Fruit fly (Drosophila melanogaster) whole organism, embryonic: ENCODE measurements around the gene Sgp.
A peak's percentile ranks its signal among the peaks of the same experiment; 100 is the strongest.

ENCODE experiments used
- Abd-B ChIP-seq: fragments of 200-800 bp; sonication (Bioruptor generic); optimal IDR thresholded peaks from 2 replicates; lab custom pipeline; 2018; ENCODE audit warnings: missing biosample characterization, mild to moderate bottlenecking, missing genetic modification characterization, moderate library complexity
- Ada2b ChIP-seq: fragments of 200-800 bp; sonication (Bioruptor generic); IDR thresholded peaks from 2 replicates; pipeline ENCODE4 v1.3.6; 2022; ENCODE audit warnings: missing biosample characterization, missing genetic modification characterization
- CG11560 ChIP-seq: fragments of 200-800 bp; sonication (Bioruptor generic); IDR thresholded peaks from 3 replicates; pipeline ENCODE4 v1.3.6; 2022; ENCODE audit warnings: missing biosample characterization, missing genetic modification characterization
- CG11695 ChIP-seq: fragments of 200-800 bp; sonication (Bioruptor generic); IDR thresholded peaks from 3 replicates; pipeline ENCODE4 v1.3.6; 2022; ENCODE audit warnings: missing biosample characterization, missing genetic modification characterization
- CG11723 ChIP-seq: fragments of 200-800 bp; sonication (Bioruptor generic); optimal IDR thresholded peaks from 2 replicates; lab custom pipeline; 2017; ENCODE audit warnings: missing biosample characterization, mild to moderate bottlenecking, missing genetic modification characterization
- CG12155 ChIP-seq: fragments of 200-800 bp; sonication (Bioruptor generic); optimal IDR thresholded peaks from 3 replicates; lab custom pipeline; 2016; ENCODE audit warnings: missing biosample characterization, missing genetic modification characterization
- CG13775 ChIP-seq: fragments of 200-800 bp; sonication (Bioruptor generic); optimal IDR thresholded peaks from 3 replicates; lab custom pipeline; 2017; ENCODE audit warnings: missing biosample characterization, mild to moderate bottlenecking, missing genetic modification characterization
- CG2199 ChIP-seq: fragments of 200-800 bp; sonication (Bioruptor generic); IDR thresholded peaks from 3 replicates; pipeline ENCODE4 v1.3.6; 2022; ENCODE audit warnings: missing biosample characterization, missing genetic modification characterization
- CG2202 ChIP-seq: fragments of 200-800 bp; sonication (Bioruptor generic); optimal IDR thresholded peaks from 2 replicates; lab custom pipeline; 2018; ENCODE audit warnings: missing biosample characterization, mild to moderate bottlenecking, missing genetic modification characterization
- CG31365 ChIP-seq: fragments of 200-800 bp; sonication (Bioruptor generic); optimal IDR thresholded peaks from 2 replicates; lab custom pipeline; 2018; ENCODE audit warnings: missing biosample characterization, mild to moderate bottlenecking, missing genetic modification characterization
- CG34376 ChIP-seq: fragments of 200-800 bp; sonication (Bioruptor generic); optimal IDR thresholded peaks from 2 replicates; lab custom pipeline; 2018; ENCODE audit warnings: missing biosample characterization, mild to moderate bottlenecking, missing genetic modification characterization
- CG4617 ChIP-seq: fragments of 200-800 bp; sonication (Bioruptor generic); optimal IDR thresholded peaks from 3 replicates; lab custom pipeline; 2016; ENCODE audit warnings: missing biosample characterization, missing genetic modification characterization, borderline replicate concordance
- CG6765 ChIP-seq: fragments of 200-800 bp; sonication (Bioruptor generic); optimal IDR thresholded peaks from 3 replicates; lab custom pipeline; 2017; ENCODE audit warnings: missing biosample characterization, mild to moderate bottlenecking, missing genetic modification characterization
- CG8478 ChIP-seq: fragments of >200 bp; optimal IDR thresholded peaks from 2 replicates; lab custom pipeline; 2018
- CG9609 ChIP-seq: fragments of 200-800 bp; sonication (Bioruptor generic); optimal IDR thresholded peaks from 3 replicates; lab custom pipeline; 2016; ENCODE audit warnings: missing biosample characterization, missing genetic modification characterization
- Doc3 ChIP-seq: fragments of 200-800 bp; sonication (Bioruptor generic); IDR thresholded peaks from 3 replicates; pipeline ENCODE4 v1.3.6; 2022; ENCODE audit warnings: missing biosample characterization, missing genetic modification characterization; ENCODE audit not compliant: partially characterized antibody
- ERR ChIP-seq: fragments of 200-800 bp; sonication (Bioruptor generic); optimal IDR thresholded peaks from 2 replicates; lab custom pipeline; 2016; ENCODE audit warnings: missing biosample characterization, missing genetic modification characterization
- Gug ChIP-seq: fragments of 200-800 bp; sonication (Bioruptor generic); IDR thresholded peaks from 4 replicates; pipeline ENCODE4 v1.3.6; 2022; ENCODE audit warnings: missing biosample characterization, missing genetic modification characterization
- HLH3B ChIP-seq: fragments of 200-800 bp; sonication (Bioruptor generic); IDR thresholded peaks from 2 replicates; pipeline ENCODE4 v1.3.6; 2022; ENCODE audit warnings: missing biosample characterization, missing genetic modification characterization
- Hr51 ChIP-seq, 2 experiments: fragments of 200-800 bp; sonication (Bioruptor generic); optimal IDR thresholded peaks; 2 replicates in 1 of 2; 3 replicates in 1 of 2; lab custom pipeline; 2016 to 2018; ENCODE audit warnings: missing biosample characterization in 2 of 2, missing genetic modification characterization in 2 of 2, mild to moderate bottlenecking in 1 of 2, moderate library complexity in 1 of 2
- Lim3 ChIP-seq: fragments of 200-800 bp; sonication (Bioruptor generic); IDR thresholded peaks from 2 replicates; pipeline ENCODE4 v1.3.6; 2022; ENCODE audit warnings: missing biosample characterization, missing genetic modification characterization
- MESR4 ChIP-seq: fragments of 200-800 bp; sonication (Bioruptor generic); optimal IDR thresholded peaks from 2 replicates; lab custom pipeline; 2018; ENCODE audit warnings: missing biosample characterization, mild to moderate bottlenecking, missing genetic modification characterization, moderate library complexity
- Med ChIP-seq: fragments of 200-800 bp; sonication (Bioruptor generic); peaks from one replicate; lab custom pipeline; 2016; ENCODE audit warnings: missing biosample characterization, missing genetic modification characterization, mild to moderate bottlenecking, inconsistent platforms, moderate library complexity
- NC2β ChIP-seq: fragments of 200-800 bp; sonication (Bioruptor generic); optimal IDR thresholded peaks from 2 replicates; lab custom pipeline; 2016; ENCODE audit warnings: missing biosample characterization, missing genetic modification characterization
- Nf-YC ChIP-seq: fragments of 200-800 bp; optimal IDR thresholded peaks from 3 replicates; lab custom pipeline; 2019; ENCODE audit warnings: missing biosample characterization, mild to moderate bottlenecking, missing genetic modification characterization, moderate library complexity
- Rfx ChIP-seq: fragments of 200-800 bp; sonication (Bioruptor generic); IDR thresholded peaks from 2 replicates; pipeline ENCODE4 v1.3.6; 2022; ENCODE audit warnings: missing biosample characterization, missing genetic modification characterization
- Sox100B ChIP-seq: fragments of 200-800 bp; sonication (Bioruptor generic); optimal IDR thresholded peaks from 3 replicates; lab custom pipeline; 2018; ENCODE audit warnings: missing biosample characterization, mild to moderate bottlenecking, missing genetic modification characterization
- Ssrp ChIP-seq: fragments of 200-800 bp; sonication (Bioruptor generic); optimal IDR thresholded peaks from 2 replicates; lab custom pipeline; 2018; ENCODE audit warnings: missing biosample characterization, mild to moderate bottlenecking, missing genetic modification characterization, moderate library complexity
- ab ChIP-seq: fragments of 200-800 bp; sonication (Bioruptor generic); optimal IDR thresholded peaks from 2 replicates; lab custom pipeline; 2016; ENCODE audit warnings: missing biosample characterization, missing genetic modification characterization
- amos ChIP-seq: fragments of 200-800 bp; sonication (Bioruptor generic); IDR thresholded peaks from 2 replicates; pipeline ENCODE4 v1.3.6; 2022; ENCODE audit warnings: missing biosample characterization, missing genetic modification characterization; ENCODE audit not compliant: partially characterized antibody
- bbx ChIP-seq: fragments of 200-800 bp; sonication (Bioruptor generic); IDR thresholded peaks from 2 replicates; pipeline ENCODE4 v1.3.6; 2022; ENCODE audit warnings: missing biosample characterization, missing genetic modification characterization; ENCODE audit not compliant: partially characterized antibody
- bsh ChIP-seq, 2 experiments: fragments of 200-800 bp; sonication (Bioruptor generic); optimal IDR thresholded peaks; 2 replicates each; lab custom pipeline; 2017 to 2018; ENCODE audit warnings: mild to moderate bottlenecking in 2 of 2, missing biosample characterization in 2 of 2, missing genetic modification characterization in 2 of 2, moderate library complexity in 1 of 2
- chinmo ChIP-seq: fragments of 200-800 bp; sonication (Bioruptor generic); IDR thresholded peaks from 4 replicates; pipeline ENCODE4 v1.3.6; 2022; ENCODE audit warnings: missing biosample characterization, missing genetic modification characterization; ENCODE audit not compliant: partially characterized antibody
- danr ChIP-seq: fragments of 200-800 bp; sonication (Bioruptor generic); IDR thresholded peaks from 2 replicates; pipeline ENCODE4 v1.3.6; 2022; ENCODE audit warnings: missing biosample characterization, missing genetic modification characterization
- dm ChIP-seq: fragments of 200-800 bp; sonication (Bioruptor generic); optimal IDR thresholded peaks from 3 replicates; lab custom pipeline; 2016; ENCODE audit warnings: missing biosample characterization, missing genetic modification characterization
- dmrt11E ChIP-seq: fragments of 200-800 bp; sonication (Bioruptor generic); optimal IDR thresholded peaks from 3 replicates; lab custom pipeline; 2018; ENCODE audit warnings: missing biosample characterization, mild to moderate bottlenecking, missing genetic modification characterization, moderate library complexity
- fd96Cb ChIP-seq: fragments of 200-800 bp; sonication (Bioruptor generic); optimal IDR thresholded peaks from 2 replicates; lab custom pipeline; 2018; ENCODE audit warnings: missing biosample characterization, mild to moderate bottlenecking, missing genetic modification characterization, moderate library complexity
- gt ChIP-seq: fragments of 200-800 bp; sonication (Bioruptor generic); IDR thresholded peaks from 2 replicates; pipeline ENCODE4 v1.3.6; 2022; ENCODE audit warnings: missing biosample characterization, missing genetic modification characterization
- hth ChIP-seq: fragments of >200 bp; optimal IDR thresholded peaks from 2 replicates; lab custom pipeline; 2017; ENCODE audit warnings: inconsistent platforms
- nau ChIP-seq: fragments of 200-800 bp; sonication (Bioruptor generic); optimal IDR thresholded peaks from 3 replicates; lab custom pipeline; 2017; ENCODE audit warnings: missing biosample characterization, mild to moderate bottlenecking, missing genetic modification characterization, missing genetic modification reagents
- onecut ChIP-seq: fragments of 200-800 bp; sonication (Bioruptor generic); IDR thresholded peaks from 2 replicates; pipeline ENCODE4 v1.3.6; 2022; ENCODE audit warnings: missing biosample characterization, missing genetic modification characterization
- p53 ChIP-seq: fragments of 200-800 bp; sonication (Bioruptor generic); optimal IDR thresholded peaks from 2 replicates; lab custom pipeline; 2016; ENCODE audit warnings: missing biosample characterization, missing genetic modification characterization
- pho ChIP-seq: fragments of 200-800 bp; sonication (Bioruptor generic); optimal IDR thresholded peaks from 2 replicates; lab custom pipeline; 2016; ENCODE audit warnings: missing biosample characterization, missing genetic modification characterization
- repo ChIP-seq: fragments of 200-800 bp; sonication (Bioruptor generic); optimal IDR thresholded peaks from 2 replicates; lab custom pipeline; 2016; ENCODE audit warnings: missing biosample characterization, missing genetic modification characterization
- sc ChIP-seq, 3 experiments: fragments of >200 bp in 2 of 3; fragments of 200-800 bp in 1 of 3; sonication (Bioruptor generic) in 1 of 3; optimal IDR thresholded peaks; 2 replicates in 2 of 3; 3 replicates in 1 of 3; lab custom pipeline; 2017; ENCODE audit warnings: mild to moderate bottlenecking in 1 of 3, missing biosample characterization in 1 of 3, missing genetic modification characterization in 1 of 3, missing genetic modification reagents in 1 of 3
- stc ChIP-seq: fragments of 200-800 bp; sonication (Bioruptor generic); IDR thresholded peaks from 2 replicates; pipeline ENCODE4 v1.3.6; 2022; ENCODE audit warnings: missing biosample characterization, missing genetic modification characterization
- ttk ChIP-seq: fragments of 200-800 bp; sonication (Bioruptor generic); IDR thresholded peaks from 2 replicates; pipeline ENCODE4 v2.1.2; 2022; ENCODE audit warnings: missing biosample characterization, missing genetic modification characterization
- usp ChIP-seq: fragments of >200 bp; optimal IDR thresholded peaks from 2 replicates; lab custom pipeline; 2017; ENCODE audit warnings: missing biosample characterization, missing genetic modification characterization
- vfl ChIP-seq: fragments of 200-800 bp; sonication (Bioruptor generic); optimal IDR thresholded peaks from 2 replicates; lab custom pipeline; 2016; ENCODE audit warnings: missing biosample characterization, missing genetic modification characterization
- zfh2 ChIP-seq: fragments of 200-800 bp; sonication (Bioruptor generic); optimal IDR thresholded peaks from 2 replicates; lab custom pipeline; 2016; ENCODE audit warnings: missing biosample characterization, missing genetic modification characterization

Gene Sgp

DNA sequence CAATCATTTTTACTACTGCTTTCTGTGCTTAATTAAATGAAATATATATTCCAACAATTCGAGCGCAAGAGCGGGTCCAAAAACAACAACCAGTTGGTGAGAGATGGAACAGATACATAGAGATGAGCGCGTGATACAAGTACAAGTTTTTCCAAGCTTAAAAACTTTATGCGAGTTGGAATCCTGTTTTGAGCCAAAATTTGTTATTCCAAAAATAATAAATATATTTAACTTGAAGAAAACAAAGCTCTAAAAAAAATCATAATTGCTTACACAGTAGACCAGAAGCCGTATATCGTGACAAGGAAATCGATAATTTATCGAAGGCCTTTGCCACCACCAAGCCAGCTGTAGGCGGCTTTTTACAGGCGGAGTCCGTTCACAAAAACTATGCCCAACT lies 4.7 kb upstream of the Sgp start, which contains the start of the genes CG13097 and PIG-U (continued):
- TF ChIP-seq CG6765 (GFP tag; lab: Kevin White, UChicago) = peak; percentile 57
- no peak for TF ChIP-seq gt
- no peak for TF ChIP-seq ab (GFP tag; lab: Kevin White, UChicago)
- peak; percentile 83 for TF ChIP-seq vfl
- peak; percentile 82 for TF ChIP-seq CG13775
- TF ChIP-seq amos (GFP tag; lab: Robert Waterston, UW) = peak; percentile 85
- TF ChIP-seq ttk (GFP tag; lab: Robert Waterston, UW) = peak; percentile 50
- TF ChIP-seq NC2β (GFP tag; lab: Kevin White, UChicago) = peak; percentile 61
- TF ChIP-seq chinmo (GFP tag; lab: Robert Waterston, UW) = no peak
- peak; percentile 69; the same call in 2 of the 3 replicates for TF ChIP-seq CG11695 (GFP tag; lab: Robert Waterston, UW)
- TF ChIP-seq bsh (GFP tag; optimal IDR thresholded peaks at IDR 0.05; lab: Kevin White, UChicago) = peak in 1 of 2 experiments; percentile 79
- 0 out of 3 replicates have a peak, but pooled peaks have one; percentile 50 for TF ChIP-seq CG11560 (tag; lab: Robert Waterston, UW)
- TF ChIP-seq CG11723 = no peak
- peak; percentile 81 for TF ChIP-seq dm
- peak; percentile 78 for TF ChIP-seq CG9609 (GFP tag; lab: Kevin White, UChicago)
- TF ChIP-seq Rfx = peak; percentile 90
- TF ChIP-seq nau (GFP tag; lab: Kevin White, UChicago) = no peak
- TF ChIP-seq Nf-YC (tag; lab: Kevin White, UChicago) = peak; percentile 73
- peak; percentile 58; the same call in 1 of the 2 replicates for TF ChIP-seq danr (GFP tag; lab: Robert Waterston, UW)
- TF ChIP-seq MESR4 (GFP tag; lab: Kevin White, UChicago) = peak; percentile 3
- peak; percentile 64 for TF ChIP-seq Abd-B
- peak; percentile 67; the same call in 1 of the 2 replicates for TF ChIP-seq HLH3B (GFP tag; lab: Robert Waterston, UW)
- TF ChIP-seq Ssrp (tag; lab: Kevin White, UChicago) = peak; percentile 63
- TF ChIP-seq p53 (GFP tag; lab: Kevin White, UChicago) = peak; percentile 6
- TF ChIP-seq hth (lab: Kevin White, UChicago) = no peak
- peak; percentile 82 for TF ChIP-seq Ada2b (GFP tag; lab: Robert Waterston, UW)
- no peak for TF ChIP-seq Sox100B (GFP tag; lab: Kevin White, UChicago)
- TF ChIP-seq sc (optimal IDR thresholded peaks at IDR 0.05; lab: Kevin White, UChicago) = no peak
- TF ChIP-seq sc (GFP tag; optimal IDR thresholded peaks at IDR 0.05; lab: Kevin White, UChicago) = no peak
- TF ChIP-seq CG31365 (tag; lab: Kevin White, UChicago) = no peak
- TF ChIP-seq ERR (GFP tag; lab: Kevin White, UChicago) = peak; percentile 61
- TF ChIP-seq CG8478 (lab: Kevin White, UChicago) = no peak
- TF ChIP-seq stc = peak; percentile 55
- TF ChIP-seq CG2202 (tag; lab: Kevin White, UChicago) = peak; percentile 55
- peak; percentile 74 for TF ChIP-seq dmrt11E
- TF ChIP-seq CG12155 (GFP tag; lab: Kevin White, UChicago) = peak; percentile 86
- TF ChIP-seq CG2199 (GFP tag; lab: Robert Waterston, UW) = 0 out of 3 replicates have a peak, but pooled peaks have one; percentile 10
- peak; percentile 91 for TF ChIP-seq CG4617 (GFP tag; lab: Kevin White, UChicago)
- peak; percentile 74 for TF ChIP-seq pho
- no peak for TF ChIP-seq usp (GFP tag; lab: Kevin White, UChicago)
- TF ChIP-seq bbx (GFP tag; lab: Robert Waterston, UW) = peak; percentile 81
- TF ChIP-seq Gug (GFP tag; lab: Robert Waterston, UW) = peak; percentile 85
- peak; percentile 85 for TF ChIP-seq zfh2 (GFP tag; lab: Kevin White, UChicago)
- peak; percentile 83 for TF ChIP-seq CG34376 (GFP tag; lab: Kevin White, UChicago)
- peak; percentile 96 for TF ChIP-seq Med (GFP tag; lab: Kevin White, UChicago)
- peak; percentile 51 for TF ChIP-seq onecut (GFP tag; lab: Robert Waterston, UW)
- peak; percentile 66 to 76 for TF ChIP-seq Hr51 (GFP tag; optimal IDR thresholded peaks at IDR 0.05; lab: Kevin White, UChicago)
- peak; percentile 25 for TF ChIP-seq repo
- no peak for TF ChIP-seq Lim3 (GFP tag; lab: Robert Waterston, UW)
- TF ChIP-seq fd96Cb (tag; lab: Kevin White, UChicago) = peak; percentile 53
- peak; percentile 98 for TF ChIP-seq Doc3 (GFP tag; lab: Robert Waterston, UW)
